Fruit fly (Drosophila melanogaster) S2 (cell line): ENCODE results near the gene mv.

Experiments used
- CG8478 ChIP-seq: fragments of >200 bp; optimal IDR thresholded peaks from 2 replicates; lab custom pipeline; 2018
- CTCF ChIP-seq, 2 experiments: fragments of >200 bp; optimal IDR thresholded peaks; 2 replicates each; lab custom pipeline; 2018

- no peak for TF ChIP-seq CG8478 (lab: Kevin White, UChicago)
- TF ChIP-seq CTCF (optimal IDR thresholded peaks at IDR 0.05; lab: Kevin White, UChicago), result no peak
These were observed 57.8 kb downstream of the mv start for dm6 chr3L:1906208-1906607.
